Worm (Caenorhabditis elegans) whole organism, late embryonic: Measurements from ENCODE around the gene T23G7.3.

ENCODE experiments used
- fax-1 ChIP-seq: sonication (generic microtip); optimal IDR thresholded peaks from 2 replicates; lab custom pipeline; 2016; ENCODE audit warnings: missing genotype, missing genetic modification characterization, missing compliant biosample characterization
- odd-2 ChIP-seq: sonication (generic microtip); optimal IDR thresholded peaks from 2 replicates; lab custom pipeline; 2017; ENCODE audit warnings: antibody characterized with exemption, mild to moderate bottlenecking, missing genetic modification characterization, missing compliant biosample characterization
- pha-4 ChIP-seq: fragments of 150-350 bp; optimal IDR thresholded peaks from 2 replicates; lab custom pipeline; 2018; ENCODE audit warnings: missing biosample characterization, missing genetic modification reagents, missing genetic modification characterization
- pqm-1 ChIP-seq: sonication (generic microtip); optimal IDR thresholded peaks from 2 replicates; lab custom pipeline; 2016; ENCODE audit warnings: missing genetic modification characterization, missing compliant biosample characterization
- unc-86 ChIP-seq: sonication (generic microtip); optimal IDR thresholded peaks from 2 replicates; lab custom pipeline; 2016; ENCODE audit warnings: missing genetic modification characterization, missing compliant biosample characterization

ce11 chrII:9152231-9152630, 15.4 kb downstream of the T23G7.3 start, which contains the start of gene col-78:
- TF ChIP-seq pha-4 (tag; lab: Kevin White, UChicago) (no peak), fax-1 (tag; lab: Kevin White, UChicago) (no peak), odd-2 (no peak), unc-86 (tag; lab: Kevin White, UChicago) (no peak), pqm-1 (tag; lab: Kevin White, UChicago) (no peak)
